Worm (Caenorhabditis elegans) whole organism, young adult: ENCODE measurements around the gene sca-1.

Experiments used
- B0261.1 ChIP-seq: sonication (generic microtip); optimal IDR thresholded peaks from 2 replicates; lab custom pipeline; 2016; ENCODE audit warnings: mild to moderate bottlenecking, missing genetic modification characterization, moderate library complexity, missing compliant biosample characterization
- C06A6.2 ChIP-seq: fragments of 200-800 bp; sonication (Bioruptor generic); conservative IDR thresholded peaks from 2 replicates; pipeline ENCODE4 v1.3.6; 2022; ENCODE audit warnings: missing genetic modification characterization, missing compliant biosample characterization
- D2030.7 ChIP-seq: fragments of 200-800 bp; sonication (Bioruptor generic); IDR thresholded peaks from 2 replicates; pipeline ENCODE4 v1.3.6; 2022; ENCODE audit warnings: missing genetic modification reagents, missing genetic modification characterization, missing compliant biosample characterization
- F37B4.10 ChIP-seq: fragments of 200-800 bp; sonication (Bioruptor generic); IDR thresholded peaks from 2 replicates; pipeline ENCODE4 v1.3.6; 2022; ENCODE audit warnings: missing genetic modification characterization, missing compliant biosample characterization
- F52B5.7 ChIP-seq: sonication (generic microtip); optimal IDR thresholded peaks from 2 replicates; lab custom pipeline; 2016; ENCODE audit warnings: mild to moderate bottlenecking, missing genetic modification characterization, missing compliant biosample characterization
- Y53G8AR.9 ChIP-seq: fragments of 200-800 bp; sonication (Bioruptor generic); conservative IDR thresholded peaks from 2 replicates; pipeline ENCODE4 v1.3.6; 2022; ENCODE audit warnings: missing genetic modification reagents, missing genetic modification characterization, missing compliant biosample characterization
- akir-1 ChIP-seq: fragments of 200-800 bp; sonication (Bioruptor generic); optimal IDR thresholded peaks from 2 replicates; lab custom pipeline; 2018; ENCODE audit warnings: mild to moderate bottlenecking, missing genetic modification characterization, moderate library complexity, missing compliant biosample characterization
- aptf-2 ChIP-seq: fragments of 200-800 bp; sonication (Bioruptor generic); conservative IDR thresholded peaks from 2 replicates; pipeline ENCODE4 v1.3.6; 2022; ENCODE audit warnings: missing genetic modification reagents, missing genetic modification characterization, missing compliant biosample characterization
- atf-7 ChIP-seq: sonication (generic microtip); optimal IDR thresholded peaks from 2 replicates; lab custom pipeline; 2017; ENCODE audit warnings: mild to moderate bottlenecking, missing genetic modification characterization, missing compliant biosample characterization
- attf-3 ChIP-seq: fragments of 200-800 bp; sonication (Bioruptor generic); conservative IDR thresholded peaks from 2 replicates; pipeline ENCODE4 v1.3.6; 2022; ENCODE audit warnings: missing genetic modification reagents, missing genetic modification characterization, missing compliant biosample characterization
- bed-1 ChIP-seq: fragments of 200-800 bp; sonication (Bioruptor generic); IDR thresholded peaks from 2 replicates; pipeline ENCODE4 v1.3.6; 2022; ENCODE audit warnings: missing genetic modification reagents, missing genetic modification characterization, missing compliant biosample characterization
- bed-2 ChIP-seq: fragments of 200-800 bp; sonication (Bioruptor generic); IDR thresholded peaks from 2 replicates; pipeline ENCODE4 v1.3.6; 2022; ENCODE audit warnings: missing genetic modification reagents, missing genetic modification characterization, missing compliant biosample characterization
- ccch-3 ChIP-seq: fragments of 200-800 bp; sonication (Bioruptor generic); optimal IDR thresholded peaks from 2 replicates; lab custom pipeline; 2018; ENCODE audit warnings: mild to moderate bottlenecking, missing genetic modification characterization, missing compliant biosample characterization
- cebp-2 ChIP-seq: fragments of 200-800 bp; sonication (Bioruptor generic); IDR thresholded peaks from 2 replicates; pipeline ENCODE4 v1.3.6; 2022; ENCODE audit warnings: missing genetic modification characterization, missing compliant biosample characterization
- ceh-100 ChIP-seq: fragments of 200-800 bp; sonication (Bioruptor generic); IDR thresholded peaks from 2 replicates; pipeline ENCODE4 v1.3.6; 2022; ENCODE audit warnings: missing genetic modification reagents, missing genetic modification characterization, missing compliant biosample characterization
- ceh-27 ChIP-seq: fragments of 200-800 bp; sonication (Bioruptor generic); optimal IDR thresholded peaks from 2 replicates; lab custom pipeline; 2018; ENCODE audit warnings: mild to moderate bottlenecking, missing genetic modification characterization, moderate library complexity, missing compliant biosample characterization
- ceh-40 ChIP-seq: fragments of 200-800 bp; sonication (Bioruptor generic); IDR thresholded peaks from 2 replicates; pipeline ENCODE4 v1.3.6; 2022; ENCODE audit warnings: missing genetic modification characterization, missing compliant biosample characterization
- ceh-79 ChIP-seq: sonication (generic microtip); optimal IDR thresholded peaks from 2 replicates; lab custom pipeline; 2017; ENCODE audit warnings: mild to moderate bottlenecking, missing genetic modification characterization, missing compliant biosample characterization
- chd-7 ChIP-seq: sonication (generic microtip); optimal IDR thresholded peaks from 2 replicates; lab custom pipeline; 2016; ENCODE audit warnings: mild to moderate bottlenecking, missing genetic modification characterization, moderate library complexity, missing compliant biosample characterization
- dpl-1 ChIP-seq: fragments of 150-350 bp; optimal IDR thresholded peaks from 2 replicates; lab custom pipeline; 2014; ENCODE audit warnings: missing biosample characterization, missing genetic modification reagents, missing genetic modification characterization
- egrh-3 ChIP-seq: fragments of 200-800 bp; sonication (Bioruptor generic); IDR thresholded peaks from 2 replicates; pipeline ENCODE4 v1.3.6; 2022; ENCODE audit warnings: missing genetic modification reagents, missing genetic modification characterization, missing compliant biosample characterization
- hsf-1 ChIP-seq: fragments of 200-800 bp; sonication (Bioruptor generic); IDR thresholded peaks from 2 replicates; pipeline ENCODE4 v1.3.6; 2022; ENCODE audit warnings: missing genetic modification reagents, missing genetic modification characterization, missing compliant biosample characterization
- let-526 ChIP-seq: fragments of 200-800 bp; sonication (Bioruptor generic); IDR thresholded peaks from 2 replicates; pipeline ENCODE4 v1.3.6; 2022; ENCODE audit warnings: missing genetic modification reagents, missing genetic modification characterization, missing compliant biosample characterization
- let-607 ChIP-seq, 2 experiments: fragments of 200-800 bp in 1 of 2; sonication (Bioruptor generic) in 1 of 2; sonication (generic microtip) in 1 of 2; optimal IDR thresholded peaks; 2 replicates each; lab custom pipeline; 2016 to 2018; ENCODE audit warnings: mild to moderate bottlenecking in 2 of 2, missing compliant biosample characterization in 2 of 2, missing genetic modification characterization in 2 of 2, moderate library complexity in 2 of 2, missing genotype in 1 of 2
- lin-35 ChIP-seq, 3 experiments: fragments of 150-350 bp in 2 of 3; sonication (generic microtip) in 1 of 3; optimal IDR thresholded peaks; 2 replicates each; lab custom pipeline; 2014 to 2018; ENCODE audit warnings: missing biosample characterization in 3 of 3, missing genetic modification characterization in 3 of 3, missing genetic modification reagents in 3 of 3
- madf-10 ChIP-seq: sonication (generic microtip); optimal IDR thresholded peaks from 2 replicates; lab custom pipeline; 2016; ENCODE audit warnings: mild to moderate bottlenecking, missing genetic modification characterization, missing compliant biosample characterization
- madf-8 ChIP-seq: fragments of 200-800 bp; sonication (Bioruptor generic); conservative IDR thresholded peaks from 2 replicates; pipeline ENCODE4 v1.3.6; 2022; ENCODE audit warnings: missing genetic modification reagents, missing genetic modification characterization, missing compliant biosample characterization
- mcd-1 ChIP-seq: fragments of 200-800 bp; sonication (Bioruptor generic); IDR thresholded peaks from 2 replicates; pipeline ENCODE4 v1.3.6; 2022; ENCODE audit warnings: missing genetic modification reagents, missing genetic modification characterization, missing compliant biosample characterization
- nfya-1 ChIP-seq: sonication (generic microtip); optimal IDR thresholded peaks from 2 replicates; lab custom pipeline; 2017; ENCODE audit warnings: antibody characterized with exemption, missing compliant biosample characterization, missing genetic modification characterization, borderline replicate concordance; ENCODE audit not compliant: insufficient read depth
- nhr-120 ChIP-seq: fragments of 200-800 bp; sonication (Bioruptor generic); IDR thresholded peaks from 2 replicates; pipeline ENCODE4 v1.3.6; 2022; ENCODE audit warnings: missing genetic modification characterization, missing compliant biosample characterization
- nhr-27 ChIP-seq: fragments of 200-800 bp; sonication (Bioruptor generic); optimal IDR thresholded peaks from 2 replicates; lab custom pipeline; 2018; ENCODE audit warnings: mild to moderate bottlenecking, missing genetic modification characterization, moderate library complexity, missing compliant biosample characterization
- pha-4 ChIP-seq: fragments of 150-350 bp; sonication (generic microtip); optimal IDR thresholded peaks from 2 replicates; lab custom pipeline; 2014; ENCODE audit warnings: missing biosample characterization, missing genetic modification reagents, missing genetic modification characterization
- repo-1 ChIP-seq: sonication (generic microtip); optimal IDR thresholded peaks from 2 replicates; lab custom pipeline; 2017; ENCODE audit warnings: mild to moderate bottlenecking, missing genetic modification characterization, missing compliant biosample characterization
- snpc-1.1 ChIP-seq: sonication (generic microtip); optimal IDR thresholded peaks from 2 replicates; lab custom pipeline; 2017; ENCODE audit warnings: missing genetic modification characterization, mild to moderate bottlenecking, missing compliant biosample characterization, antibody characterized with exemption, moderate library complexity, missing genotype, missing genetic modification reagents; ENCODE audit not compliant: insufficient read depth
- snpc-4 ChIP-seq, 5 experiments: fragments of 150-350 bp in 1 of 5; sonication (generic microtip) in 4 of 5; optimal IDR thresholded peaks; 2 replicates each; lab custom pipeline; 2014 to 2018; ENCODE audit warnings: missing genetic modification characterization in 5 of 5, missing biosample characterization in 3 of 5, antibody characterized with exemption in 2 of 5, mild to moderate bottlenecking in 2 of 5, missing compliant biosample characterization in 2 of 5, missing genotype in 2 of 5, moderate library complexity in 2 of 5, missing genetic modification reagents in 1 of 5
- somi-1 ChIP-seq: fragments of 200-800 bp; sonication (Bioruptor generic); optimal IDR thresholded peaks from 2 replicates; lab custom pipeline; 2018; ENCODE audit warnings: mild to moderate bottlenecking, missing genetic modification characterization, missing compliant biosample characterization
- tlf-1 ChIP-seq: fragments of 200-800 bp; sonication (Bioruptor generic); optimal IDR thresholded peaks from 2 replicates; lab custom pipeline; 2018; ENCODE audit warnings: mild to moderate bottlenecking, missing genetic modification characterization, missing compliant biosample characterization
- unc-130 ChIP-seq: sonication (generic microtip); optimal IDR thresholded peaks from 2 replicates; lab custom pipeline; 2016; ENCODE audit warnings: missing genetic modification reagents, missing genetic modification characterization, missing compliant biosample characterization
- zfh-2 ChIP-seq: fragments of 200-800 bp; sonication (Bioruptor generic); conservative IDR thresholded peaks from 2 replicates; pipeline ENCODE4 v1.3.6; 2022; ENCODE audit warnings: missing genetic modification reagents, missing genetic modification characterization, missing compliant biosample characterization
- ztf-18 ChIP-seq: sonication (generic microtip); optimal IDR thresholded peaks from 2 replicates; lab custom pipeline; 2016; ENCODE audit warnings: missing genotype, mild to moderate bottlenecking, missing genetic modification characterization, missing compliant biosample characterization

sca-1 gene

ce11 chrIII:10816800-10817418 lies at the start of gene sca-1:
TSS of gene sca-1 (minus strand) at chrIII:10816850.
- TF ChIP-seq somi-1 (GFP tag; lab: Kevin White, UChicago) (peak; percentile 55), atf-7 (peak; percentile 1), mcd-1 (0 out of 2 replicates have a peak, but pooled peaks have one; percentile 24), hsf-1 (GFP tag; lab: Robert Waterston, UW) (no peak), ccch-3 (GFP tag; lab: Kevin White, UChicago) (no peak), snpc-4 (GFP tag; optimal IDR thresholded peaks at IDR 0.05; lab: Kevin White, UChicago) (no peak), snpc-4 (tag; optimal IDR thresholded peaks at IDR 0.05; lab: Kevin White, UChicago) (no peak), egrh-3 (GFP tag; lab: Robert Waterston, UW) (peak; percentile 56; the same call in 1 of the 2 replicates), C06A6.2 (GFP tag; lab: Robert Waterston, UW) (no peak), repo-1 (peak; percentile 31), F37B4.10 (GFP tag; lab: Robert Waterston, UW) (0 out of 2 replicates have a peak, but pooled peaks have one; percentile 72), bed-1 (0 out of 2 replicates have a peak, but pooled peaks have one; percentile 17), ceh-79 (tag; lab: Kevin White, UChicago) (peak; percentile 7), zfh-2 (peak; percentile 87), chd-7 (tag; lab: Kevin White, UChicago) (peak; percentile 51), tlf-1 (no peak), pha-4 (tag; lab: Kevin White, UChicago) (no peak), F52B5.7 (peak; percentile 32)

- TF ChIP-seq ceh-79 (tag; lab: Kevin White, UChicago) (no peak), lin-35 (GFP tag; optimal IDR thresholded peaks at IDR 0.05; lab: Kevin White, UChicago) (no peak), ceh-40 (GFP tag; lab: Robert Waterston, UW) (no peak), B0261.1 (tag; lab: Kevin White, UChicago) (no peak), let-607 (tag; optimal IDR thresholded peaks at IDR 0.05; lab: Kevin White, UChicago) (no peak), ceh-27 (GFP tag; lab: Kevin White, UChicago) (no peak), ztf-18 (tag; lab: Kevin White, UChicago) (no peak), madf-8 (GFP tag; lab: Robert Waterston, UW) (no peak)
- TF ChIP-seq, all 124 proteins: peak for 0
Measured at ce11 chrIII:10861375-10861774, 44.7 kb upstream of the sca-1 start.

- TF ChIP-seq nfya-1 (tag; lab: Kevin White, UChicago) = no peak
Measured at ce11 chrIII:10857984-10858383, 41.3 kb upstream of the sca-1 start, which contains the start of gene oxi-1. TSS of gene oxi-1 (plus strand) at chrIII:10858284.

ce11 chrIII:10856830-10857229 lies 40.2 kb upstream of the sca-1 start:
- TF ChIP-seq snpc-1.1 (tag; lab: Kevin White, UChicago) (no peak), ceh-27 (GFP tag; lab: Kevin White, UChicago) (peak; percentile 63), Y53G8AR.9 (GFP tag; lab: Robert Waterston, UW) (no peak), attf-3 (GFP tag; lab: Robert Waterston, UW) (0 out of 2 replicates have a peak, but pooled peaks have one; percentile 12), nhr-27 (no peak), cebp-2 (GFP tag; lab: Robert Waterston, UW) (0 out of 2 replicates have a peak, but pooled peaks have one; percentile 28), D2030.7 (GFP tag; lab: Robert Waterston, UW) (peak; percentile 27; the same call in 1 of the 2 replicates), nhr-120 (no peak), let-526 (GFP tag; lab: Robert Waterston, UW) (no peak), aptf-2 (GFP tag; lab: Robert Waterston, UW) (peak; percentile 63; the same call in 1 of the 2 replicates), bed-2 (GFP tag; lab: Robert Waterston, UW) (peak; percentile 56; the same call in 1 of the 2 replicates), madf-10 (no peak), atf-7 (no peak), unc-130 (GFP tag; lab: Kevin White, UChicago) (peak; percentile 48), tlf-1 (no peak), F52B5.7 (no peak), dpl-1 (GFP tag; lab: Kevin White, UChicago) (no peak), ceh-100 (GFP tag; lab: Robert Waterston, UW) (peak; percentile 87), akir-1 (GFP tag; lab: Kevin White, UChicago) (peak; percentile 77)
